In genomic region chr3L:13406873-13407272, dm6 we compare ENCODE assay signal across 2 fruit fly cellular contexts.
TF ChIP-seq lines count a peak whose summit lies in the region.

No protein-coding gene starts in this region.

TF ChIP-seq in whole organism, embryonic, 481 proteins besides CTCF, POLR2A, EP300 and RAD21 (continued from another document):
- TF ChIP-seq CG6813 (GFP tag; optimal IDR thresholded peaks at IDR 0.05; lab: Kevin White, UChicago) (no peak), dmrt11E (tag; optimal IDR thresholded peaks at IDR 0.05; lab: Kevin White, UChicago) (peak; percentile 40)
TF ChIP-seq in whole organism, embryonic: peak in this region for 16.

TF ChIP-seq in whole organism, prepupa, 60 proteins besides CTCF, POLR2A, EP300 and RAD21 (continued from another document):
- TF ChIP-seq Hr39 (GFP tag; optimal IDR thresholded peaks at IDR 0.05; lab: Kevin White, UChicago) (peak; percentile 42), ss (GFP tag; optimal IDR thresholded peaks at IDR 0.05; lab: Kevin White, UChicago) (peak; percentile 34 to 42), CG34406 (GFP tag; optimal IDR thresholded peaks at IDR 0.05; lab: Kevin White, UChicago) (peak; percentile 54), CG1621 (tag; optimal IDR thresholded peaks at IDR 0.05; lab: Kevin White, UChicago) (peak; percentile 2), cyc (GFP tag; optimal IDR thresholded peaks at IDR 0.05; lab: Kevin White, UChicago) (peak; percentile 34), CG6854 (GFP tag; optimal IDR thresholded peaks at IDR 0.05; lab: Kevin White, UChicago) (no peak), lz (GFP tag; optimal IDR thresholded peaks at IDR 0.05; lab: Kevin White, UChicago) (peak; percentile 14), CG6792 (GFP tag; optimal IDR thresholded peaks at IDR 0.05; lab: Kevin White, UChicago) (peak; percentile 52), eg (GFP tag; IDR thresholded peaks at IDR 0.05; lab: Robert Waterston, UW) (no peak), CG6808 (GFP tag; optimal IDR thresholded peaks at IDR 0.05; lab: Kevin White, UChicago) (peak; percentile 62), CG8119 (GFP tag; IDR thresholded peaks at IDR 0.05; lab: Robert Waterston, UW) (no peak), CG6276 (GFP tag; optimal IDR thresholded peaks at IDR 0.05; lab: Kevin White, UChicago) (no peak), CG7368 (GFP tag; optimal IDR thresholded peaks at IDR 0.05; lab: Kevin White, UChicago) (no peak), CG10669 (GFP tag; optimal IDR thresholded peaks at IDR 0.05; lab: Kevin White, UChicago) (peak; percentile 57), CG16779 (tag; optimal IDR thresholded peaks at IDR 0.05; lab: Kevin White, UChicago) (no peak), fd85E (GFP tag; optimal IDR thresholded peaks at IDR 0.05; lab: Kevin White, UChicago) (no peak), Ets21C (GFP tag; optimal IDR thresholded peaks at IDR 0.05; lab: Kevin White, UChicago) (no peak), Sox102F (GFP tag; optimal IDR thresholded peaks at IDR 0.05; lab: Kevin White, UChicago) (peak; percentile 21), Eip75B (GFP tag; optimal IDR thresholded peaks at IDR 0.05; lab: Kevin White, UChicago) (peak; percentile 54), Eip78C (GFP tag; lab: Kevin White, UChicago) (peak; percentile 84), CG10631 (GFP tag; optimal IDR thresholded peaks at IDR 0.05; lab: Kevin White, UChicago) (peak; percentile 56), CG31627 (GFP tag; optimal IDR thresholded peaks at IDR 0.05; lab: Kevin White, UChicago) (peak; percentile 29), esn (GFP tag; optimal IDR thresholded peaks at IDR 0.05; lab: Kevin White, UChicago) (peak; percentile 73), CG11294 (GFP tag; IDR thresholded peaks at IDR 0.05; lab: Robert Waterston, UW) (no peak), acj6 (GFP tag; optimal IDR thresholded peaks at IDR 0.05; lab: Kevin White, UChicago) (peak; percentile 46), CG11762 (GFP tag; optimal IDR thresholded peaks at IDR 0.05; lab: Kevin White, UChicago; ENCODE audit: insufficient read depth) (peak; percentile 25), CG3032 (tag; optimal IDR thresholded peaks at IDR 0.05; lab: Kevin White, UChicago) (peak; percentile 58), Sox14 (GFP tag; optimal IDR thresholded peaks at IDR 0.05; lab: Kevin White, UChicago) (peak; percentile 49), topi (GFP tag; optimal IDR thresholded peaks at IDR 0.05; lab: Kevin White, UChicago) (peak; percentile 36), CG8319 (GFP tag; optimal IDR thresholded peaks at IDR 0.05; lab: Kevin White, UChicago) (peak; percentile 36), achi (GFP tag; optimal IDR thresholded peaks at IDR 0.05; lab: Kevin White, UChicago) (peak; percentile 50), CG15336 (GFP tag; IDR thresholded peaks at IDR 0.05; lab: Robert Waterston, UW) (no peak), CG8632 (GFP tag; optimal IDR thresholded peaks at IDR 0.05; lab: Kevin White, UChicago) (peak; percentile 48), Lpt (GFP tag; optimal IDR thresholded peaks at IDR 0.05; lab: Kevin White, UChicago) (no peak), spab (GFP tag; optimal IDR thresholded peaks at IDR 0.05; lab: Kevin White, UChicago) (peak; percentile 59), Hr4 (GFP tag; optimal IDR thresholded peaks at IDR 0.05; lab: Kevin White, UChicago) (peak; percentile 34), Blimp-1 (GFP tag; optimal IDR thresholded peaks at IDR 0.05; lab: Kevin White, UChicago) (no peak)
